Worm (Caenorhabditis elegans) whole organism, midembryonic: ENCODE measurements around the gene pmp-2.

Experiments
- T22C8.4 ChIP-seq: fragments of 200-800 bp; sonication (Bioruptor generic); IDR thresholded peaks from 2 replicates; pipeline ENCODE4 v1.3.6; 2022; ENCODE audit warnings: missing genetic modification characterization, missing compliant biosample characterization
- cog-1 ChIP-seq: sonication (generic microtip); optimal IDR thresholded peaks from 2 replicates; lab custom pipeline; 2016; ENCODE audit warnings: missing genetic modification characterization, missing compliant biosample characterization
- flt-1 ChIP-seq: fragments of 200-800 bp; sonication (Bioruptor generic); IDR thresholded peaks from 2 replicates; pipeline ENCODE4 v1.3.6; 2022; ENCODE audit warnings: missing genetic modification characterization, missing compliant biosample characterization
- klf-2 ChIP-seq: fragments of 200-800 bp; sonication (Bioruptor generic); conservative IDR thresholded peaks from 2 replicates; pipeline ENCODE4 v1.3.6; 2022; ENCODE audit warnings: missing genetic modification reagents, missing genetic modification characterization, missing compliant biosample characterization
- med-1 ChIP-seq: sonication (generic microtip); optimal IDR thresholded peaks from 2 replicates; lab custom pipeline; 2017; ENCODE audit warnings: missing genetic modification characterization, mild to moderate bottlenecking, missing compliant biosample characterization, antibody characterized with exemption, missing genetic modification reagents; ENCODE audit not compliant: insufficient read depth
- ref-1 ChIP-seq: fragments of 200-800 bp; sonication (Bioruptor generic); conservative IDR thresholded peaks from 2 replicates; pipeline ENCODE4 v1.3.6; 2022; ENCODE audit warnings: missing genetic modification reagents, missing genetic modification characterization, missing compliant biosample characterization
- tab-1 ChIP-seq: fragments of 200-800 bp; sonication (Bioruptor generic); IDR thresholded peaks from 2 replicates; pipeline ENCODE4 v1.3.6; 2022; ENCODE audit warnings: missing genetic modification characterization, missing compliant biosample characterization
- ztf-23 ChIP-seq: fragments of 200-800 bp; sonication (Bioruptor generic); IDR thresholded peaks from 2 replicates; pipeline ENCODE4 v1.3.6; 2022; ENCODE audit warnings: missing genetic modification reagents, missing genetic modification characterization, missing compliant biosample characterization
- ztf-29 ChIP-seq: fragments of 200-800 bp; sonication (Bioruptor generic); IDR thresholded peaks from 2 replicates; pipeline ENCODE4 v1.3.6; 2022; ENCODE audit warnings: missing genetic modification reagents, missing genetic modification characterization, missing compliant biosample characterization

The pmp-2 gene

ce11 chrII:6877881-6878280 lies 9.7 kb downstream of the pmp-2 start:
- TF ChIP-seq tab-1 (GFP tag; lab: Robert Waterston, UW) (no peak), T22C8.4 (GFP tag; lab: Robert Waterston, UW) (no peak), ztf-23 (GFP tag; lab: Robert Waterston, UW) (no peak), klf-2 (GFP tag; lab: Robert Waterston, UW) (no peak), flt-1 (GFP tag; lab: Robert Waterston, UW) (no peak), ztf-29 (GFP tag; lab: Robert Waterston, UW) (no peak), ref-1 (GFP tag; lab: Robert Waterston, UW) (no peak), cog-1 (tag; lab: Kevin White, UChicago) (no peak), med-1 (no peak)

ce11 chrII:6876957-6877356 lies 10.6 kb downstream of the pmp-2 start, which contains the start of gene slc-36.5:
Gene slc-36.5, minus strand, starts transcription at chrII:6877057.
- TF ChIP-seq ztf-29 (GFP tag; lab: Robert Waterston, UW) = no peak
- TF ChIP-seq T22C8.4 (GFP tag; lab: Robert Waterston, UW) = no peak
- TF ChIP-seq flt-1 (GFP tag; lab: Robert Waterston, UW) = no peak
- no peak for TF ChIP-seq klf-2 (GFP tag; lab: Robert Waterston, UW)
- no peak for TF ChIP-seq ref-1 (GFP tag; lab: Robert Waterston, UW)
- TF ChIP-seq tab-1 (GFP tag; lab: Robert Waterston, UW) = no peak
- TF ChIP-seq med-1 = no peak
- no peak for TF ChIP-seq cog-1 (tag; lab: Kevin White, UChicago)
- no peak for TF ChIP-seq ztf-23 (GFP tag; lab: Robert Waterston, UW)

- TF ChIP-seq ztf-23 (GFP tag; lab: Robert Waterston, UW) (no peak), ref-1 (GFP tag; lab: Robert Waterston, UW) (no peak), ztf-29 (GFP tag; lab: Robert Waterston, UW) (no peak), klf-2 (GFP tag; lab: Robert Waterston, UW) (no peak), T22C8.4 (GFP tag; lab: Robert Waterston, UW) (no peak), med-1 (no peak), cog-1 (tag; lab: Kevin White, UChicago) (no peak)
Measured at ce11 chrII:6872493-6872892, 15.1 kb downstream of the pmp-2 start, which contains the start of gene C44B7.5. Gene C44B7.5, minus strand, starts transcription at chrII:6872593.

ce11 chrII:6870803-6871202 lies 16.8 kb downstream of the pmp-2 start, which contains the start of gene clhm-1:
Gene clhm-1, minus strand, starts transcription at chrII:6871009.
- TF ChIP-seq T22C8.4 (GFP tag; lab: Robert Waterston, UW) = no peak

ce11 chrII:6863652-6864051 lies 24.0 kb downstream of the pmp-2 start, which contains the start of gene aff-1:
Gene aff-1, minus strand, starts transcription at chrII:6863752.
- TF ChIP-seq T22C8.4 (GFP tag; lab: Robert Waterston, UW) = 0 out of 2 replicates have a peak, but pooled peaks have one; percentile 20
- TF ChIP-seq ztf-23 (GFP tag; lab: Robert Waterston, UW) = no peak

ce11 chrII:6860043-6860442 lies 27.6 kb downstream of the pmp-2 start:
- TF ChIP-seq med-1 (no peak), ztf-29 (GFP tag; lab: Robert Waterston, UW) (no peak), ref-1 (GFP tag; lab: Robert Waterston, UW) (no peak), tab-1 (GFP tag; lab: Robert Waterston, UW) (no peak), T22C8.4 (GFP tag; lab: Robert Waterston, UW) (no peak), flt-1 (GFP tag; lab: Robert Waterston, UW) (no peak), cog-1 (tag; lab: Kevin White, UChicago) (no peak), klf-2 (GFP tag; lab: Robert Waterston, UW) (no peak), ztf-23 (GFP tag; lab: Robert Waterston, UW) (no peak)

ce11 chrII:6858835-6859234 lies 28.8 kb downstream of the pmp-2 start:
- peak; percentile 61 for TF ChIP-seq cog-1 (tag; lab: Kevin White, UChicago)
- TF ChIP-seq med-1 = no peak
- TF ChIP-seq ref-1 (GFP tag; lab: Robert Waterston, UW) = no peak
- no peak for TF ChIP-seq T22C8.4 (GFP tag; lab: Robert Waterston, UW)
- TF ChIP-seq klf-2 (GFP tag; lab: Robert Waterston, UW) = no peak
- 0 out of 2 replicates have a peak, but pooled peaks have one; percentile 55 for TF ChIP-seq tab-1 (GFP tag; lab: Robert Waterston, UW)
- TF ChIP-seq flt-1 (GFP tag; lab: Robert Waterston, UW) = no peak
- no peak for TF ChIP-seq ztf-29 (GFP tag; lab: Robert Waterston, UW)
- TF ChIP-seq ztf-23 (GFP tag; lab: Robert Waterston, UW) = peak; percentile 79

- TF ChIP-seq ref-1 (GFP tag; lab: Robert Waterston, UW) (no peak), tab-1 (GFP tag; lab: Robert Waterston, UW) (no peak), ztf-23 (GFP tag; lab: Robert Waterston, UW) (no peak), klf-2 (GFP tag; lab: Robert Waterston, UW) (no peak), med-1 (no peak), flt-1 (GFP tag; lab: Robert Waterston, UW) (no peak), ztf-29 (GFP tag; lab: Robert Waterston, UW) (no peak), cog-1 (tag; lab: Kevin White, UChicago) (no peak), T22C8.4 (GFP tag; lab: Robert Waterston, UW) (no peak)
Measured at ce11 chrII:6858201-6858600, 29.4 kb downstream of the pmp-2 start, which contains the start of gene dnj-5. Gene dnj-5, minus strand, starts transcription at chrII:6858301.

- peak; percentile 81 for TF ChIP-seq klf-2 (GFP tag; lab: Robert Waterston, UW)
- TF ChIP-seq cog-1 (tag; lab: Kevin White, UChicago) = peak; percentile 74
- TF ChIP-seq med-1 = peak; percentile 88
- TF ChIP-seq flt-1 (GFP tag; lab: Robert Waterston, UW) = peak; percentile 98
- TF ChIP-seq ref-1 (GFP tag; lab: Robert Waterston, UW) = peak; percentile 87
- peak; percentile 95 for TF ChIP-seq tab-1 (GFP tag; lab: Robert Waterston, UW)
- peak; percentile 88 for TF ChIP-seq T22C8.4 (GFP tag; lab: Robert Waterston, UW)
- TF ChIP-seq ztf-23 (GFP tag; lab: Robert Waterston, UW) = peak; percentile 88
- peak; percentile 87 for TF ChIP-seq ztf-29 (GFP tag; lab: Robert Waterston, UW)
Measured at ce11 chrII:6853059-6853466, 34.5 kb downstream of the pmp-2 start.
